Worm (Caenorhabditis elegans) whole organism, L4/young adult: ENCODE results near the gene zak-1.
A peak's percentile ranks its signal among the peaks of the same experiment; 100 is the strongest.

Experiments
- W03F9.2 ChIP-seq: fragments of 150-350 bp; optimal IDR thresholded peaks from 2 replicates; lab custom pipeline; 2014; ENCODE audit warnings: missing biosample characterization, missing genetic modification characterization
- dao-5 ChIP-seq: sonication (generic microtip); optimal IDR thresholded peaks from 2 replicates; lab custom pipeline; 2016; ENCODE audit warnings: missing genotype, missing genetic modification characterization, moderate library complexity, missing compliant biosample characterization
- him-1 ChIP-seq: sonication (generic microtip); optimal IDR thresholded peaks from 2 replicates; lab custom pipeline; 2016; ENCODE audit warnings: missing genotype, missing genetic modification reagents, missing genetic modification characterization, missing compliant biosample characterization

Gene zak-1

ce11 chrIII:6856709-6857108 is at the start of gene zak-1:
Gene zak-1 (minus strand): TSS chrIII:6856809.
- TF ChIP-seq him-1 (no peak), W03F9.2 (tag; lab: Kevin White, UChicago) (no peak), dao-5 (tag; lab: Kevin White, UChicago) (no peak)

DNA sequence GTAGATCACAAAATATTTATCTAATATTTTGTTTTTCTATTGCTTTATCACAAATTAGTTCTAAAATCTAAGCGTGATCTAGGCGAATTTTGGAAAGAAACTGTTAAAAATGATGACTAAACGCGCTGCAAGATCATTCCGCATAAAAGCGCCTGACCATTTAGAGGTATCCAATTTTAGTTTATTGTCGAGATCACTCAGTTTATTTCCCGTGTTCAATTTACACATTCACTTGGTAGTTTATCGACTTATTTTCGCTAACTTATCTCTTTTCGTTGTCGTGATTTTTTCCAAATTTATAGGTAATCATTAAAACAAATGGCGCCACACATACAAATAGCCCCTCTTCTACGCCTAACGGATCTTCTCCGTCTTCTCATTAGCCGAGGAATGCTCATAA is 49.8 kb upstream of the zak-1 start, which contains the start of gene T07E3.2:
T07E3.2 (plus strand) TSS at position 301 of the 400 bp plus-strand sequence.
- TF ChIP-seq him-1 (no peak), dao-5 (tag; lab: Kevin White, UChicago) (no peak), W03F9.2 (tag; lab: Kevin White, UChicago) (no peak)

DNA sequence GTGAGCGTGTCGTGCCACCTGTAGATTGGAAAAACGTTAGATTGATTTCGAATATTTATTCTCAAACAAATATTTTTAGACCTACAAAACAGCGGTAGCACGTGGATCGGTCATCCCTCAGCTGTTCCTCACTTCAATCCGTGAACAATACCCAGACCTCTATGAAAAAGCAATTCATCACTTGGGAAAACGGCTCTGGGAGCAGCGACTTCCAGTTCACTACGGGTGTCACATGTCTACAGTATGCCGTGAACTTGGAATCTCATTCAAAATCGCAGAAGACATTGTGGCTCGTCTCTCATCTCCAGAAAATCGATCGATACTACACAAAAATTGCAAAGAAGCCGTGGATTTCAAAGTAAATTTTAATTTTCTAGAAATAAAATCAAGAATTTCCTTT is 47.9 kb upstream of the zak-1 start:
- no peak for TF ChIP-seq dao-5 (tag; lab: Kevin White, UChicago)
- TF ChIP-seq him-1, result no peak
- no peak for TF ChIP-seq W03F9.2 (tag; lab: Kevin White, UChicago)

DNA sequence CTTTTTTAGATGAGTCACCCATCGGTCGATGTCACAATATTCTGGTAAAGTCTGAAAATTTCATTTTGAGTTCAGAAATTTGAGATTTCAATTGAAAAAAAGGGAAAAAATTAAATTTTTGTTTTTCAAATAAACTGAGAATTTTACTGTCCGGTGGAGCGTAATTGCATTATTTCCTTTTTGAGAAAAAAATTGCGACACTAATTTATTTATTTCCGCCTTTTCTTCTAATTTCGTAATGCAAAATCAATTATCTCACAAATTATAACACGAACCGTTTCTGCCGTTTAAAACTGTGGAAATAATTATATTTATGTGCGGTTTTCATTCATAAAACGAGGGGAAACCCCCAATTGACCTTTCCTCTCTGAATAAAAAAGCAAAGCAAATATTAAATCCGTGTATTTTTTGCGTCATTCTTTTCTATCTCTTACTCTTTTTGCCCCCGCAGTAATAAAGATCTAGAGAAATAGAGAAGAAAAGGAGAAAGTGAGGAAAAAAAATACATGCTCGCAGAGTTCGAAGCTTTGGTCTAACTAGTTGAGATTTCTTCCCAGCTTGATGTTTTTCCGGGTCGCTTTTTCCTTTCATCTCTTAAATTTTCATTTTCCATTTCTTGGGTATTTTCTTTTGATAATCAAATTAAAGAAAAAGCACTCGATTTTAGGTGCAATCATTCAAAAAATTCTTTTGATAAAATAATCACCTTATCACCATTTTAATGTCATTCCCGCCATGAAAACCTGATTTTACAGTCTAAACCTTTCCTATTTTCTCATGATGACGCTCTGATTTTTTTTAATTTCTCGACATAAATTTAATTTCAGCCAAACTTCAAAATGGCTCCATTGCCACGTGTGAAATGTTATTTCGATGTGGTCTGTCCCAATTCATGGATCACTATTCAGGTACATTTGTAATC is 46.7 kb upstream of the zak-1 start, which contains the start of the genes brc-2 and T07E3.3:
brc-2 (minus strand) TSS at position 51 of the 922 bp plus-strand sequence.
T07E3.3 (plus strand) TSS at position 822 of the 922 bp plus-strand sequence.
- no peak for TF ChIP-seq W03F9.2 (tag; lab: Kevin White, UChicago)
- TF ChIP-seq him-1, result no peak

- TF ChIP-seq him-1, result no peak
- no peak for TF ChIP-seq dao-5 (tag; lab: Kevin White, UChicago)
- TF ChIP-seq W03F9.2 (tag; lab: Kevin White, UChicago), result no peak
Measured at ce11 chrIII:6900609-6901008, 44.0 kb upstream of the zak-1 start.

DNA sequence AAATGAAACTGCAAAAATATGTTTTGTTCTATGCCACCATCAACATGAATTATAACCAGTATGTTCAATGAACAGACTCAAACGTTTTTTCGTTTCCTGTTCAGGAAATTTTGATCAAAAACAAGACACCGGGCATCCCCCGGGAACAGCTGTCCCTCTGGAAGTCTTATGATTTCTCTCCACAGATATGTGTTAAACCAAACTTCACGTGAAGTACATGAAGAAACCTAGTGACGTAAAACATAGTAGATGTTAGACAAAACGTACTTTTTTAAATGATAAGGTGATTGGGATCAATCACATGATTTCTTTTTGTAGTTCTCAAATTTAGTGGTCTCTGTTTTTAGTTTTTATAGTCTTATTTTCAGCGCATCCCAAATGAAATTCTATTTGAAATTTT is 41.9 kb upstream of the zak-1 start:
- TF ChIP-seq dao-5 (tag; lab: Kevin White, UChicago) (no peak), W03F9.2 (tag; lab: Kevin White, UChicago) (no peak), him-1 (no peak)

ce11 chrIII:6897587-6898064 is 41.0 kb upstream of the zak-1 start, which contains the start of gene T07E3.4:
Gene T07E3.4 (plus strand): TSS chrIII:6898014.
- peak; percentile 58 for TF ChIP-seq W03F9.2 (tag; lab: Kevin White, UChicago)
- TF ChIP-seq dao-5 (tag; lab: Kevin White, UChicago), result no peak

DNA sequence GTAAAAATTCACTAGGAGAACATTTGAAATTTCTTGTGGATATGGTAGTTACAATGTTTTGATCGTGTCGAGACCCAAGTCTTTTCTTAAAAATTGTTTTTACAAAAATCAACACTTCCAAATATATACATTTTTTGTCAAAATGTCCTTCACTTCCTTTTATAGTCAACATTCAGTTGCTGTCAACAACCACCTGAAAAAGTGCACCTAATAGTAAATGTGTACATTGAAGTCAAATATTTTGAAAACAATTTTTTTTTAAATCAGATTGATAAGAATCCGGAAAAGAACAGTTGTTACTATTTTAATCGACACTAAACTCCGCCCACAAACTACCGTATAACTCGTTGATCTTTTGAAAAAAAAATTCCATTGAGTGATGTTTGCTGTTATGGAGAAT is 39.1 kb upstream of the zak-1 start:
- TF ChIP-seq him-1 (no peak), dao-5 (tag; lab: Kevin White, UChicago) (no peak), W03F9.2 (tag; lab: Kevin White, UChicago) (no peak)

- TF ChIP-seq W03F9.2 (tag; lab: Kevin White, UChicago), result peak; percentile 2
- no peak for TF ChIP-seq him-1
Measured at ce11 chrIII:6895166-6895565, 38.6 kb upstream of the zak-1 start.

- no peak for TF ChIP-seq W03F9.2 (tag; lab: Kevin White, UChicago)
- TF ChIP-seq dao-5 (tag; lab: Kevin White, UChicago), result no peak
- no peak for TF ChIP-seq him-1
Measured at ce11 chrIII:6891560-6891959, 35.0 kb upstream of the zak-1 start, which contains the start of gene K04C2.5. Gene K04C2.5 (minus strand): TSS chrIII:6891660.

DNA sequence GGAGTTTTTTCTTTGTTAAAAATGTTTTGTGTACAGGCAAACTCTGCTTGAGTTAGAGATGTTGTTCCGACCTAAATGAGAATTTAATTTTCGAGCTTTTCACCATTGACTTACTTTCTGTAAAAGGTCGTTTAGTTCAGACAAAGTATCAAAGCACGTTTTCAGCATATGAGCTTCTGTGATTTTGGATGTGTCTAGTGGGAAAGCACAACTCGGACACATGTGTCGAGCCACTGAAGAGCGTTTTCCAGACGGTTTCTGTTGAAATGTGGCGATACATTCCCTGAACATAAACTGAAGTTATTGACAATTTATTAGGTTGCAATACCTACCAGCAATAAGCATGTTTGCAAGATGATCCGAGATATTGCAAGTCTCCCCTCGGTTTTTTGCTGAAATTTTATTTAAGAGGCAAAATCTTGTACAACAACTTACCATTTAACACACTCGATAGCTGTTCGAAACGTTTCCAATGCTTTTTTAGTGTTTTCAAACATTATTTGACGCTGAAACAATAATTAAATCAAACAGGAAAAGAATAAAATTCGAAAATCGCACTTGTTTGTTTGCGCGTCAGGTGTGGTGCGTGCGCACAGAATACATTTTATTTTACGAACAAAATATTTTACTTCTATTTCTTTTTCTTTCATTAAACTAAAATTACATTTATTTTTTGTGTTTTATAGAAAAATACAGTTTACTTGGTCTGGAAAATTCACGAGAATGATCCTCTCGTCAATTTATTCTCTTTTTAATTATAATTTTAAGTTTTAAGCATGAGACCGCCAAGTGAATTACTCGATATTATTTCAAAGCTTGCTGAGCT is 32.6 kb upstream of the zak-1 start, which contains the start of the genes brd-1 and K04C2.2:
brd-1 (minus strand) TSS at position 506 of the 826 bp plus-strand sequence.
K04C2.2 (plus strand) TSS at position 776 of the 826 bp plus-strand sequence.
- no peak for TF ChIP-seq him-1

ce11 chrIII:6888497-6888896 is 31.9 kb upstream of the zak-1 start:
- peak; percentile 79 for TF ChIP-seq dao-5 (tag; lab: Kevin White, UChicago)
- no peak for TF ChIP-seq W03F9.2 (tag; lab: Kevin White, UChicago)

DNA sequence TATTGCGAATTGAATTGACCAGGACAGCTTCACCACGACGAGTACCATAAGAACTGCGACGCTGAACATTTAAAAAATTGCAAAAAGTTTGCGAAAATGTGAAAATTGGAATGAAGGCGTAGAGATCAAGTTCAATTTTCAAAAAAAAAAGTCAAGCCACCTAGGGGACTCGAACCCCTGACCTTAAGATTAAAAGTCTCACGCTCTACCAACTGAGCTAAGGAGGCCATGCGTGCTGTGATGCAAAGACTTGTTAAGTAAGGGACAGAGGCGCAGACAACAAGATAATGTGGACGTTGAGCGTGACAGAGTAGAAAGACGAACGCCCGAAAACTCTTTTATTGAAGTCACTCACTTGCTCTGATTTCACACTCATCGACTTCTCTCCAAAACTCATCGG is 31.0 kb upstream of the zak-1 start:
- TF ChIP-seq him-1 (peak; percentile 51), dao-5 (tag; lab: Kevin White, UChicago) (peak; percentile 53), W03F9.2 (tag; lab: Kevin White, UChicago) (peak; percentile 61)
